Worm (Caenorhabditis elegans): ENCODE data around the gene F26G1.3.

The F26G1.3 gene

ce11 chrII:4759835-4760234 is 1.3 kb downstream of the F26G1.3 start:
- TF ChIP-seq ceh-13 (GFP tag; optimal IDR thresholded peaks at IDR 0.05) = no peak
- TF ChIP-seq aly-1 (tag; optimal IDR thresholded peaks at IDR 0.05) = no peak
- TF ChIP-seq ets-7 (tag; optimal IDR thresholded peaks at IDR 0.05) = no peak
- TF ChIP-seq ceh-36 (tag; optimal IDR thresholded peaks at IDR 0.05) = no peak
- no peak for TF ChIP-seq hmbx-1 (tag; optimal IDR thresholded peaks at IDR 0.05)
- TF ChIP-seq hmg-4 (GFP tag; optimal IDR thresholded peaks at IDR 0.05) = no peak
- no peak for TF ChIP-seq F13C5.2 (tag; optimal IDR thresholded peaks at IDR 0.05)

DNA sequence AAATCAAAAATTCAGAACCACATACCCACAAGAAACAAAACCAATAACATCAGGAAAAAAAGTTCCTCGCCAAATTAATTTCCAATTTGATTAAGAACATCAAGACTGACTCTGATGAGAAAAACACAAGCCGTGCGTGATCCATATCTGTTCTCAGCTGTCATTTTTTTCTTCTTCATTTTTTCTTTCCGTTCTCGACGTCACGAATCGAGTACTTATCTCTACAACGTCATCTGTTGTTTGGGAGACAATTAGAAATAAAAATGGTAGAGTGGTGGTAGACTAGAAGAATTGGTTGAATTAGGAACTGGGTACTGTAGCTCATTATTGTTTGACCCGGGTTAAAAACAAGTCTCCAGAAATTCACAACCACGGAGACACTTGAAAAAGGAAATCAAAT is 2.5 kb downstream of the F26G1.3 start:
- no peak for TF ChIP-seq B0310.2 (tag; optimal IDR thresholded peaks at IDR 0.05)
- TF ChIP-seq aly-1 (tag; optimal IDR thresholded peaks at IDR 0.05) = no peak
- TF ChIP-seq tra-4 (tag; optimal IDR thresholded peaks at IDR 0.05) = no peak
- TF ChIP-seq sea-1 (GFP tag; conservative IDR thresholded peaks at IDR 0.05) = no peak
- TF ChIP-seq hnd-1 (tag; optimal IDR thresholded peaks at IDR 0.05) = no peak
- TF ChIP-seq ceh-36 (tag; optimal IDR thresholded peaks at IDR 0.05) = no peak
- no peak for TF ChIP-seq ets-7 (tag; optimal IDR thresholded peaks at IDR 0.05)
- no peak for TF ChIP-seq hmg-4 (GFP tag; optimal IDR thresholded peaks at IDR 0.05)
- no peak for TF ChIP-seq scrt-1 (GFP tag; IDR thresholded peaks at IDR 0.05)
- TF ChIP-seq pes-1 (GFP tag; IDR thresholded peaks at IDR 0.05) = no peak

ce11 chrII:4762574-4763285 is 4.2 kb downstream of the F26G1.3 start, which contains the start of gene F26G1.2:
Gene F26G1.2 (plus strand): TSS chrII:4763081.
- no peak for TF ChIP-seq F13C5.2 (tag; optimal IDR thresholded peaks at IDR 0.05)
- TF ChIP-seq tra-4 (tag; optimal IDR thresholded peaks at IDR 0.05) = no peak
- no peak for TF ChIP-seq B0310.2 (tag; optimal IDR thresholded peaks at IDR 0.05)
- no peak for TF ChIP-seq ets-7 (tag; optimal IDR thresholded peaks at IDR 0.05)
- no peak for TF ChIP-seq hmbx-1 (tag; optimal IDR thresholded peaks at IDR 0.05)
- TF ChIP-seq ceh-36 (tag; optimal IDR thresholded peaks at IDR 0.05) = no peak
- TF ChIP-seq tbx-11 (GFP tag; IDR thresholded peaks at IDR 0.05) = no peak
- no peak for TF ChIP-seq ama-1 (optimal IDR thresholded peaks at IDR 0.05)
- no peak for TF ChIP-seq sea-1 (GFP tag; conservative IDR thresholded peaks at IDR 0.05)

DNA sequence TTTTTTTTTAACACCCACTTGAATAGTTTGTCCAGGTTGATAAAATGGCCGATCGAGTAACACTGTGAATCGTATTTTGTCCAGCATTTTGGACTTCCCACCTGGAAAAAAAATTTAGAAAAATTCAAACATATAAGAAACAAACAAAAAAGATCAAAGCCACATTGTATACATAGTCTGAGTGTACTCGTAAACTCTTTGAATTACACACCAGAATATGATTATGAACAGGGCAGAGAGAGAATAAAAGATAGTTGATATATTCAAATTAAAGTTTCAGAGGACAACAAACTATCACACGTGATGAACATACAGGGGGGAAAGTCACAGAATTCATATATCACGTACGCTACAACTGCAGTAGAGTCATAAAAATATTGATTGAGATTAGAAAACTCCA is 7.7 kb downstream of the F26G1.3 start, which contains the start of gene ttm-2:
ttm-2 (minus strand) TSS at position 101 of the 400 bp plus-strand sequence.
- TF ChIP-seq ceh-13 (GFP tag; optimal IDR thresholded peaks at IDR 0.05) = no peak
- TF ChIP-seq ama-1 (optimal IDR thresholded peaks at IDR 0.05) = no peak

DNA sequence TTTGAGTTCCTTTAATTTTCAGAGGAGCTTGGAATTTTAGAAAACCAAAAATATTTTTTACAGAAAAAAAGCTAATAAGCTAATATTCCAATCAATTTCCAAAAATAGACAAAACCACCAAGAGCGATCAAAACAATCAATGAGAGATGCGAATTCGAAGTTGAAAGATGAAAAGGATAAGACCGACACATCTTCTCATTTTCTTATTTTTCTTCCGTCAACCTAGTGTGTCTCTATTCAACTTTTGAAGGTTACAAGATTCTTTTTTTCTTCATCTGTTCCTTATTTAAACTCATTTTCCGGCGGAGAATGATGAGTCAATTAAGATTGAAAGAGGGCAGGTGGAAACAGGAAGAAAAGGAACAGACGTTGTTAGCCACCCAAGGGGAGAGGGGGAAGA is 9.1 kb downstream of the F26G1.3 start:
- TF ChIP-seq flt-1 (GFP tag; IDR thresholded peaks at IDR 0.05) = no peak
- no peak for TF ChIP-seq tbx-37 (GFP tag; conservative IDR thresholded peaks at IDR 0.05)
- no peak for TF ChIP-seq B0310.2 (tag; optimal IDR thresholded peaks at IDR 0.05)

DNA sequence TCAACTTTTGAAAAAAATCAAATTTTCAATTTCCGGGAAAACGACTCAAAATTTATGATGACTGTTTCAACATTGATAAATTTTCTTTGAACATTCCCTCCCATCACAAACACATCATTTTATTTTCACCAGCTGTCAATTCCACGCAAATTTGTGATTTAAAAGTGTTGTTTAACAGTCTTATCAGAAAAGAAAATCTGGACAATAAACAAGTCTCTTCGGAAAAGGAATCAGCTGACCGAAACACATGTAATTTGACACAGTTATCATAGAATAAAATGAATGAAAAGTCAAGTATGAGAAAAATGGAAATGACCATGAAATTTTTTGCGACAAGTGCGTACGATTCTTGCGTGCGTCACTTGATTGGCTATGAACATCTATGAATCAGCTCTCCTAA is 10.5 kb downstream of the F26G1.3 start:
- TF ChIP-seq F13C5.2 (tag; optimal IDR thresholded peaks at IDR 0.05) (no peak), aly-1 (tag; optimal IDR thresholded peaks at IDR 0.05) (no peak)

- TF ChIP-seq sea-1 (GFP tag; conservative IDR thresholded peaks at IDR 0.05) = no peak
- no peak for TF ChIP-seq ama-1 (optimal IDR thresholded peaks at IDR 0.05)
- no peak for TF ChIP-seq flt-1 (GFP tag; IDR thresholded peaks at IDR 0.05)
- no peak for TF ChIP-seq ets-7 (tag; optimal IDR thresholded peaks at IDR 0.05)
- TF ChIP-seq hmg-4 (GFP tag; optimal IDR thresholded peaks at IDR 0.05) = no peak
- TF ChIP-seq hmbx-1 (tag; optimal IDR thresholded peaks at IDR 0.05) = no peak
- no peak for TF ChIP-seq tra-4 (tag; optimal IDR thresholded peaks at IDR 0.05)
- TF ChIP-seq ceh-13 (GFP tag; optimal IDR thresholded peaks at IDR 0.05) = no peak
- no peak for TF ChIP-seq aly-1 (tag; optimal IDR thresholded peaks at IDR 0.05)
- no peak for TF ChIP-seq B0310.2 (tag; optimal IDR thresholded peaks at IDR 0.05)
- TF ChIP-seq tbx-11 (GFP tag; IDR thresholded peaks at IDR 0.05) = no peak
- TF ChIP-seq pes-1 (GFP tag; IDR thresholded peaks at IDR 0.05) = no peak
- no peak for TF ChIP-seq hnd-1 (tag; optimal IDR thresholded peaks at IDR 0.05)
- TF ChIP-seq tbx-37 (GFP tag; conservative IDR thresholded peaks at IDR 0.05) = no peak
- no peak for TF ChIP-seq ceh-36 (tag; optimal IDR thresholded peaks at IDR 0.05)
- no peak for TF ChIP-seq scrt-1 (GFP tag; IDR thresholded peaks at IDR 0.05)
- TF ChIP-seq F13C5.2 (tag; optimal IDR thresholded peaks at IDR 0.05) = no peak
These were observed 11.3 kb downstream of the F26G1.3 start for ce11 chrII:4769886-4770285.

ce11 chrII:4771282-4771681 is 12.7 kb downstream of the F26G1.3 start, which contains the start of gene F26G1.5:
Gene F26G1.5 (minus strand): TSS chrII:4771382.
- TF ChIP-seq tra-4 (tag; optimal IDR thresholded peaks at IDR 0.05) = no peak
- TF ChIP-seq ama-1 (optimal IDR thresholded peaks at IDR 0.05) = no peak
- no peak for TF ChIP-seq B0310.2 (tag; optimal IDR thresholded peaks at IDR 0.05)

DNA sequence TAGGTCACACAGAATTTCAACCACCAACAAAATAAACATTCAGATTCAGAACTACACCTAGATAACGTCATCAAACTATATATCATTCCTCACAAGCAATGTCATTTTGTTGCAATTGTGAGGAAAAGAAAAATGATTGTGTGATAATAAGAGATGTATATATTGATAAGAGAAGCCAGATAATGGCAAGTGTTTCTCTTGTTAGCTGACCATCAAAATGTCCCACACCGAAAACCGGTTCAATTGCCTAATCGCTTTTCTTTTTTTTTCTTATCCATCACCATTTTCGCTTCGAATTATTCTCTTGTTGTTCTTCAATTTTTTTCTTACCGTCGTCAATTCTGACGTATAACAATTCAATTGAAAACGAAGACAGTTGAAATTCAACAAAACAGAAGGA is 13.9 kb downstream of the F26G1.3 start:
- TF ChIP-seq flt-1 (GFP tag; IDR thresholded peaks at IDR 0.05) (no peak), pes-1 (GFP tag; IDR thresholded peaks at IDR 0.05) (no peak), tbx-37 (GFP tag; conservative IDR thresholded peaks at IDR 0.05) (no peak), ama-1 (optimal IDR thresholded peaks at IDR 0.05) (no peak), tbx-11 (GFP tag; IDR thresholded peaks at IDR 0.05) (no peak), scrt-1 (GFP tag; IDR thresholded peaks at IDR 0.05) (no peak), sea-1 (GFP tag; conservative IDR thresholded peaks at IDR 0.05) (no peak), F13C5.2 (tag; optimal IDR thresholded peaks at IDR 0.05) (no peak), B0310.2 (tag; optimal IDR thresholded peaks at IDR 0.05) (no peak), tra-4 (tag; optimal IDR thresholded peaks at IDR 0.05) (no peak), ets-7 (tag; optimal IDR thresholded peaks at IDR 0.05) (no peak), hmg-4 (GFP tag; optimal IDR thresholded peaks at IDR 0.05) (no peak), hnd-1 (tag; optimal IDR thresholded peaks at IDR 0.05) (no peak), ceh-36 (tag; optimal IDR thresholded peaks at IDR 0.05) (no peak), ceh-13 (GFP tag; optimal IDR thresholded peaks at IDR 0.05) (no peak), aly-1 (tag; optimal IDR thresholded peaks at IDR 0.05) (no peak), hmbx-1 (tag; optimal IDR thresholded peaks at IDR 0.05) (no peak)
